Fruit fly (Drosophila melanogaster) whole organism, embryonic: ENCODE measurements around the gene Torsin.

Experiments used
- Ada2b ChIP-seq: fragments of 200-800 bp; sonication (Bioruptor generic); IDR thresholded peaks from 2 replicates; pipeline ENCODE4 v1.3.6; 2022; ENCODE audit warnings: missing biosample characterization, missing genetic modification characterization
- B-H2 ChIP-seq: fragments of 200-800 bp; sonication (Bioruptor generic); optimal IDR thresholded peaks from 2 replicates; lab custom pipeline; 2018; ENCODE audit warnings: missing biosample characterization, mild to moderate bottlenecking, missing genetic modification characterization
- CG10209 ChIP-seq: fragments of 200-800 bp; sonication (Bioruptor generic); optimal IDR thresholded peaks from 3 replicates; lab custom pipeline; 2017; ENCODE audit warnings: missing biosample characterization, mild to moderate bottlenecking, missing genetic modification characterization, missing genetic modification reagents
- CG1024 ChIP-seq: fragments of 200-800 bp; sonication (Bioruptor generic); IDR thresholded peaks from 2 replicates; pipeline ENCODE4 v1.3.6; 2022; ENCODE audit warnings: missing biosample characterization, missing genetic modification characterization
- CG10462 ChIP-seq: fragments of 200-800 bp; sonication (Bioruptor generic); optimal IDR thresholded peaks from 2 replicates; lab custom pipeline; 2016; ENCODE audit warnings: missing biosample characterization, missing genetic modification characterization
- CG10959 ChIP-seq: fragments of 200-800 bp; sonication (Bioruptor generic); IDR thresholded peaks from 2 replicates; pipeline ENCODE4 v1.3.6; 2022; ENCODE audit warnings: missing biosample characterization, missing genetic modification characterization
- CG11085 ChIP-seq: fragments of 200-800 bp; sonication (Bioruptor generic); IDR thresholded peaks from 2 replicates; pipeline ENCODE4 v1.3.6; 2022; ENCODE audit warnings: missing biosample characterization, missing genetic modification characterization
- CG11093 ChIP-seq: fragments of 200-800 bp; sonication (Bioruptor generic); IDR thresholded peaks from 3 replicates; pipeline ENCODE4 v1.3.6; 2022; ENCODE audit warnings: missing biosample characterization, missing genetic modification characterization
- CG12155 ChIP-seq: fragments of 200-800 bp; sonication (Bioruptor generic); optimal IDR thresholded peaks from 3 replicates; lab custom pipeline; 2016; ENCODE audit warnings: missing biosample characterization, missing genetic modification characterization
- CG12744 ChIP-seq: fragments of 200-800 bp; sonication (Bioruptor generic); optimal IDR thresholded peaks from 2 replicates; lab custom pipeline; 2016; ENCODE audit warnings: missing biosample characterization, missing genetic modification characterization
- CG14860 ChIP-seq: fragments of 200-800 bp; sonication (Bioruptor generic); IDR thresholded peaks from 3 replicates; pipeline ENCODE4 v1.3.6; 2022; ENCODE audit warnings: missing biosample characterization, missing genetic modification characterization; ENCODE audit not compliant: partially characterized antibody
- CG1603 ChIP-seq: fragments of 200-800 bp; sonication (Bioruptor generic); optimal IDR thresholded peaks from 2 replicates; lab custom pipeline; 2019; ENCODE audit warnings: missing biosample characterization, mild to moderate bottlenecking, missing genetic modification characterization, moderate library complexity
- CG17802 ChIP-seq: fragments of 200-800 bp; sonication (Bioruptor generic); optimal IDR thresholded peaks from 2 replicates; lab custom pipeline; 2018; ENCODE audit warnings: missing biosample characterization, mild to moderate bottlenecking, missing genetic modification characterization, moderate library complexity
- CG18011 ChIP-seq: fragments of 200-800 bp; sonication (Bioruptor generic); optimal IDR thresholded peaks from 2 replicates; lab custom pipeline; 2017; ENCODE audit warnings: missing biosample characterization, missing genetic modification characterization, mild to moderate bottlenecking, moderate library complexity, missing genotype
- CG2120 ChIP-seq: fragments of 200-800 bp; sonication (Bioruptor generic); optimal IDR thresholded peaks from 3 replicates; lab custom pipeline; 2016; ENCODE audit warnings: missing biosample characterization, missing genetic modification characterization
- CG2202 ChIP-seq: fragments of 200-800 bp; sonication (Bioruptor generic); optimal IDR thresholded peaks from 2 replicates; lab custom pipeline; 2018; ENCODE audit warnings: missing biosample characterization, mild to moderate bottlenecking, missing genetic modification characterization
- CG34376 ChIP-seq: fragments of 200-800 bp; sonication (Bioruptor generic); optimal IDR thresholded peaks from 2 replicates; lab custom pipeline; 2018; ENCODE audit warnings: missing biosample characterization, mild to moderate bottlenecking, missing genetic modification characterization
- CG6272 ChIP-seq: fragments of 200-800 bp; sonication (Bioruptor generic); IDR thresholded peaks from 2 replicates; pipeline ENCODE4 v1.3.6; 2022; ENCODE audit warnings: missing biosample characterization, missing genetic modification characterization
- CG6689 ChIP-seq: fragments of 200-800 bp; sonication (Bioruptor generic); IDR thresholded peaks from 2 replicates; pipeline ENCODE4 v1.3.6; 2022; ENCODE audit warnings: missing biosample characterization, missing genetic modification characterization
- Elba2 ChIP-seq: fragments of 200-800 bp; sonication (Bioruptor generic); optimal IDR thresholded peaks from 3 replicates; lab custom pipeline; 2016; ENCODE audit warnings: missing biosample characterization, missing genetic modification characterization
- Fer1 ChIP-seq: fragments of 200-800 bp; sonication (Bioruptor generic); optimal IDR thresholded peaks from 2 replicates; lab custom pipeline; 2017; ENCODE audit warnings: missing biosample characterization, mild to moderate bottlenecking, missing genetic modification characterization
- GATAe ChIP-seq: fragments of 200-800 bp; sonication (Bioruptor generic); conservative IDR thresholded peaks from 2 replicates; pipeline ENCODE4 v1.3.6; 2022; ENCODE audit warnings: missing biosample characterization, missing genetic modification characterization
- Gsc ChIP-seq: fragments of 200-800 bp; sonication (Bioruptor generic); IDR thresholded peaks from 2 replicates; pipeline ENCODE4 v1.3.6; 2022; ENCODE audit warnings: missing biosample characterization, missing genetic modification characterization
- HLH54F ChIP-seq: fragments of 200-800 bp; sonication (Bioruptor generic); optimal IDR thresholded peaks from 3 replicates; lab custom pipeline; 2016; ENCODE audit warnings: missing biosample characterization, missing genetic modification characterization
- Lim3 ChIP-seq: fragments of 200-800 bp; sonication (Bioruptor generic); IDR thresholded peaks from 2 replicates; pipeline ENCODE4 v1.3.6; 2022; ENCODE audit warnings: missing biosample characterization, missing genetic modification characterization
- Max ChIP-seq: fragments of 200-800 bp; sonication (Bioruptor generic); optimal IDR thresholded peaks from 2 replicates; lab custom pipeline; 2016; ENCODE audit warnings: missing biosample characterization, mild to moderate bottlenecking, missing genetic modification characterization
- Myb ChIP-seq: fragments of 200-800 bp; sonication (Bioruptor generic); optimal IDR thresholded peaks from 2 replicates; lab custom pipeline; 2016; ENCODE audit warnings: missing biosample characterization, missing genetic modification characterization
- NFAT ChIP-seq: fragments of 200-800 bp; sonication (Bioruptor generic); IDR thresholded peaks from 2 replicates; pipeline ENCODE4 v1.3.6; 2022; ENCODE audit warnings: missing biosample characterization, missing genetic modification characterization
- Rx ChIP-seq: fragments of 200-800 bp; sonication (Bioruptor generic); IDR thresholded peaks from 2 replicates; pipeline ENCODE4 v1.3.6; 2022; ENCODE audit warnings: missing biosample characterization, missing genetic modification characterization
- Sry-β ChIP-seq: fragments of 200-800 bp; sonication (Bioruptor generic); optimal IDR thresholded peaks from 2 replicates; lab custom pipeline; 2018; ENCODE audit warnings: missing biosample characterization, mild to moderate bottlenecking, missing genetic modification characterization, moderate library complexity
- Usf ChIP-seq: fragments of 200-800 bp; sonication (Bioruptor generic); optimal IDR thresholded peaks from 2 replicates; lab custom pipeline; 2017; ENCODE audit warnings: missing genotype, missing biosample characterization, missing genetic modification characterization
- Vsx1 ChIP-seq: fragments of 200-800 bp; sonication (Bioruptor generic); optimal IDR thresholded peaks from 2 replicates; lab custom pipeline; 2017; ENCODE audit warnings: missing biosample characterization, mild to moderate bottlenecking, missing genetic modification characterization, missing genetic modification reagents
- ara ChIP-seq: fragments of 200-800 bp; sonication (Bioruptor generic); IDR thresholded peaks from 2 replicates; pipeline ENCODE4 v1.3.6; 2022; ENCODE audit warnings: missing biosample characterization, missing genetic modification characterization
- bbx ChIP-seq: fragments of 200-800 bp; sonication (Bioruptor generic); IDR thresholded peaks from 2 replicates; pipeline ENCODE4 v1.3.6; 2022; ENCODE audit warnings: missing biosample characterization, missing genetic modification characterization; ENCODE audit not compliant: partially characterized antibody
- bowl ChIP-seq: fragments of 200-800 bp; sonication (Bioruptor generic); IDR thresholded peaks from 2 replicates; pipeline ENCODE4 v1.3.6; 2022; ENCODE audit warnings: missing biosample characterization, missing genetic modification characterization
- dimm ChIP-seq: fragments of 200-800 bp; sonication (Bioruptor generic); IDR thresholded peaks from 2 replicates; pipeline ENCODE4 v1.3.6; 2022; ENCODE audit warnings: missing biosample characterization, missing genetic modification characterization
- gcm ChIP-seq: fragments of 200-800 bp; sonication (Bioruptor generic); optimal IDR thresholded peaks from 2 replicates; lab custom pipeline; 2019; ENCODE audit warnings: missing biosample characterization, mild to moderate bottlenecking, missing genetic modification characterization, moderate library complexity
- hbn ChIP-seq: fragments of 200-800 bp; sonication (Bioruptor generic); IDR thresholded peaks from 2 replicates; pipeline ENCODE4 v1.3.6; 2022; ENCODE audit warnings: missing biosample characterization, missing genetic modification characterization; ENCODE audit not compliant: partially characterized antibody
- lilli ChIP-seq: fragments of 200-800 bp; sonication (Bioruptor generic); optimal IDR thresholded peaks from 3 replicates; lab custom pipeline; 2016; ENCODE audit warnings: missing biosample characterization, missing genetic modification characterization
- maf-S ChIP-seq: fragments of 200-800 bp; sonication (Bioruptor generic); optimal IDR thresholded peaks from 2 replicates; lab custom pipeline; 2016; ENCODE audit warnings: missing biosample characterization, missing genetic modification characterization
- pan ChIP-seq, 4 experiments: fragments of >200 bp in 3 of 4; fragments of 200-800 bp in 1 of 4; sonication (Bioruptor generic) in 1 of 4; optimal IDR thresholded peaks in 3 of 4; IDR thresholded peaks in 1 of 4; 2 replicates each; pipeline versions ENCODE4 v1.3.6 to Lab custom; 2017 to 2022; ENCODE audit warnings: missing biosample characterization in 2 of 4, missing genetic modification characterization in 2 of 4, mixed read lengths in 1 of 4
- scrt ChIP-seq: fragments of 200-800 bp; sonication (Bioruptor generic); optimal IDR thresholded peaks from 2 replicates; lab custom pipeline; 2018; ENCODE audit warnings: missing biosample characterization, mild to moderate bottlenecking, missing genetic modification characterization, moderate library complexity
- shn ChIP-seq: fragments of 200-800 bp; sonication (Bioruptor generic); optimal IDR thresholded peaks from 3 replicates; lab custom pipeline; 2016; ENCODE audit warnings: missing biosample characterization, missing genetic modification characterization
- slbo ChIP-seq: fragments of 200-800 bp; sonication (Bioruptor generic); IDR thresholded peaks from 2 replicates; pipeline ENCODE4 v1.3.6; 2022; ENCODE audit warnings: missing biosample characterization, missing genetic modification characterization
- stwl ChIP-seq: fragments of 200-800 bp; sonication (Bioruptor generic); optimal IDR thresholded peaks from 3 replicates; lab custom pipeline; 2018; ENCODE audit warnings: missing biosample characterization, mild to moderate bottlenecking, missing genetic modification characterization, moderate library complexity
- tap ChIP-seq: fragments of 200-800 bp; optimal IDR thresholded peaks from 3 replicates; lab custom pipeline; 2019; ENCODE audit warnings: missing biosample characterization, mild to moderate bottlenecking, missing genetic modification characterization, moderate library complexity
- tll ChIP-seq, 2 experiments: fragments of 200-800 bp in 1 of 2; fragments of >200 bp in 1 of 2; sonication (Bioruptor generic) in 1 of 2; optimal IDR thresholded peaks; 2 replicates each; lab custom pipeline; 2017 to 2019; ENCODE audit warnings: missing biosample characterization in 2 of 2, missing genetic modification characterization in 2 of 2, mild to moderate bottlenecking in 1 of 2, moderate library complexity in 1 of 2
- tx ChIP-seq: fragments of 200-800 bp; sonication (Bioruptor generic); optimal IDR thresholded peaks from 2 replicates; lab custom pipeline; 2016; ENCODE audit warnings: missing biosample characterization, missing genetic modification characterization
- z ChIP-seq: fragments of 200-800 bp; sonication (Bioruptor generic); IDR thresholded peaks from 3 replicates; pipeline ENCODE4 v1.3.6; 2022; ENCODE audit warnings: missing biosample characterization, missing genetic modification characterization

The Torsin gene

DNA sequence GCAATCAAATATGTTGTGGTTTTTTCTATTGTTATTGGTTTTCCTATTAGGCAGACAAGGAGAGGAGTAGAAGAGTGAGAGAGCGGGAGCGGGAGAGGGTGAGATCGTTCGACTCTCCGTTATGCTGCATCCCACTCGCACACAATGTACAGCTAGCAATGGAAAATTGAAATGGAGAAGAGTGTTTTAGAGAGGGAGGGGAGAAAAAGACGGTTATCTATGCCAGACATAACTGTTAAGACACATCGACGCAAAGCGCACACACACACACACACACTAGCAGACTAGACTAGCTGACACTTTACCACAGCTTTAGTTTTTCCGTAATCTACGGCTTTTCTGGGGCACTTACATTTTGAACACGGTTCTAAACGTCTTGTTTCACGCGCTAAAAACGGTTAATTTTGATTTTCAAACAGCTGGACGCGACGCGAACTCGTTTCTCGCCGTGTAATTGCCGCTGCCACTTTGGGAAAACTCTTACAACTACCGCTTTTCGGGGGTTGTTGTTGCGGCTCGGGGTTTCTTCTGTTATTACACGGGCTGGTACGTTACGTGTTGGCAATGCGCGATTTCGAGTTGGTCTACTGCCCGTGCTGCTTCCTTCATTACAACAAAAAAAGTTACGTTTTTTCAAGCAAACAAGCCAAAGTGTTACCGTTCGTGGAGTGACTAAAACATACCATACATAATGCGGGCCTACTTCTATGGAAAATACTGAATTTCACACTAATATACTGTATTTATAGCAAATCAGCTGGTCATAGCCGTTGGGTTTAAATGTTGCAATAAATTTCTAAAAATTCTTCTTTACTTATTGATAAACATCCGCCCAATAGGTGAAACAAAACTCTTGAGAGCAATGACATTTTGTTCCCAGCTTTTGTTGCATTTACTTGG is 29.3 kb upstream of the Torsin start, which contains the start of gene fzr (continued):
- no peak for TF ChIP-seq Rx (GFP tag; lab: Robert Waterston, UW)
- no peak for TF ChIP-seq tll (GFP tag; optimal IDR thresholded peaks at IDR 0.05; lab: Kevin White, UChicago)
- no peak for TF ChIP-seq gcm
- no peak for TF ChIP-seq Gsc (GFP tag; lab: Robert Waterston, UW)
- TF ChIP-seq Elba2 (GFP tag; lab: Kevin White, UChicago): peak; percentile 88
- no peak for TF ChIP-seq CG12744 (GFP tag; lab: Kevin White, UChicago)
- TF ChIP-seq GATAe (GFP tag; lab: Robert Waterston, UW): no peak
- no peak for TF ChIP-seq CG11093 (GFP tag; lab: Robert Waterston, UW)
- no peak for TF ChIP-seq CG6272 (GFP tag; lab: Robert Waterston, UW)
- no peak for TF ChIP-seq Usf (GFP tag; lab: Kevin White, UChicago)
- TF ChIP-seq lilli (GFP tag; lab: Kevin White, UChicago): no peak
- no peak; the same call in 1 of the 2 replicates for TF ChIP-seq bbx (GFP tag; lab: Robert Waterston, UW)
- no peak for TF ChIP-seq pan (optimal IDR thresholded peaks at IDR 0.05; lab: Kevin White, UChicago)
- no peak for TF ChIP-seq pan (GFP tag; optimal IDR thresholded peaks at IDR 0.05 in 1 of 2, IDR thresholded peaks at IDR 0.05 in 1 of 2)
- no peak for TF ChIP-seq CG34376
- TF ChIP-seq scrt: no peak
- TF ChIP-seq maf-S: no peak
- TF ChIP-seq Sry-β (GFP tag; lab: Kevin White, UChicago): no peak
- no peak for TF ChIP-seq tx (GFP tag; lab: Kevin White, UChicago)
- TF ChIP-seq dimm: no peak
- TF ChIP-seq Vsx1: no peak
- TF ChIP-seq CG6689 (GFP tag; lab: Robert Waterston, UW): no peak
- TF ChIP-seq z: no peak
- TF ChIP-seq Ada2b (GFP tag; lab: Robert Waterston, UW): no peak
- TF ChIP-seq hbn (GFP tag; lab: Robert Waterston, UW): no peak
- TF ChIP-seq CG10462 (GFP tag; lab: Kevin White, UChicago): no peak
- TF ChIP-seq slbo (GFP tag; lab: Robert Waterston, UW): no peak
- no peak for TF ChIP-seq B-H2 (GFP tag; lab: Kevin White, UChicago)
- no peak for TF ChIP-seq tap (tag; lab: Kevin White, UChicago)
- TF ChIP-seq CG2120 (GFP tag; lab: Kevin White, UChicago): no peak
- TF ChIP-seq bowl (GFP tag; lab: Robert Waterston, UW): no peak
- no peak for TF ChIP-seq ara (GFP tag; lab: Robert Waterston, UW)
- TF ChIP-seq CG10959 (GFP tag; lab: Robert Waterston, UW): no peak
- no peak for TF ChIP-seq CG11085 (GFP tag; lab: Robert Waterston, UW)
- TF ChIP-seq shn (GFP tag; lab: Kevin White, UChicago): no peak
- TF ChIP-seq Fer1 (GFP tag; lab: Kevin White, UChicago): no peak
- TF ChIP-seq Lim3 (GFP tag; lab: Robert Waterston, UW): no peak
- no peak for TF ChIP-seq CG1603 (tag; lab: Kevin White, UChicago)
- no peak for TF ChIP-seq CG18011 (GFP tag; lab: Kevin White, UChicago)
- TF ChIP-seq CG12155 (GFP tag; lab: Kevin White, UChicago): no peak
- no peak for TF ChIP-seq CG10209 (GFP tag; lab: Kevin White, UChicago)
- TF ChIP-seq CG14860 (GFP tag; lab: Robert Waterston, UW): no peak
- no peak for TF ChIP-seq CG1024
- peak; percentile 19 for TF ChIP-seq stwl (tag; lab: Kevin White, UChicago)
- TF ChIP-seq NFAT (GFP tag; lab: Robert Waterston, UW): no peak
- no peak for TF ChIP-seq CG2202
- TF ChIP-seq CG17802 (tag; lab: Kevin White, UChicago): no peak
- no peak for TF ChIP-seq Max (GFP tag; lab: Kevin White, UChicago)
- peak; percentile 97 for TF ChIP-seq Myb (GFP tag; lab: Kevin White, UChicago)
- TF ChIP-seq HLH54F: no peak
